Fruit fly (Drosophila melanogaster) whole organism, embryonic: ENCODE data around the gene PpV.
"Not testable (repeated sequence)": the region's sequence is repeated elsewhere in the genome, so short reads cannot be mapped to it uniquely, and the experiment has no call there.

Experiments used
- Abd-B ChIP-seq: fragments of 200-800 bp; sonication (Bioruptor generic); optimal IDR thresholded peaks from 2 replicates; lab custom pipeline; 2018; ENCODE audit warnings: missing biosample characterization, mild to moderate bottlenecking, missing genetic modification characterization, moderate library complexity
- Awh ChIP-seq: fragments of 200-800 bp; sonication (Bioruptor generic); IDR thresholded peaks from 2 replicates; pipeline ENCODE4, ENCODE4 v1.3.6; 2022; ENCODE audit warnings: missing biosample characterization, missing genetic modification characterization
- B-H1 ChIP-seq: fragments of 200-800 bp; sonication (Bioruptor generic); IDR thresholded peaks from 3 replicates; pipeline ENCODE4 v1.3.6; 2022; ENCODE audit warnings: missing biosample characterization, missing genetic modification characterization
- Blimp-1 ChIP-seq: fragments of 200-800 bp; sonication (Bioruptor generic); optimal IDR thresholded peaks from 3 replicates; lab custom pipeline; 2018; ENCODE audit warnings: missing biosample characterization, missing genetic modification characterization, mild to moderate bottlenecking, moderate library complexity, missing genetic modification reagents
- CG10147 ChIP-seq: fragments of 200-800 bp; sonication (Bioruptor generic); optimal IDR thresholded peaks from 2 replicates; lab custom pipeline; 2019; ENCODE audit warnings: missing biosample characterization, mild to moderate bottlenecking, missing genetic modification characterization, moderate library complexity
- CG10267 ChIP-seq: fragments of 200-800 bp; sonication (Bioruptor generic); optimal IDR thresholded peaks from 2 replicates; lab custom pipeline; 2018; ENCODE audit warnings: missing biosample characterization, mild to moderate bottlenecking, missing genetic modification characterization, moderate library complexity
- CG11247 ChIP-seq: fragments of 200-800 bp; sonication (Bioruptor generic); IDR thresholded peaks from 2 replicates; pipeline ENCODE4 v1.3.6; 2022; ENCODE audit warnings: missing biosample characterization, missing genetic modification characterization
- CG11456 ChIP-seq: fragments of 200-800 bp; sonication (Bioruptor generic); IDR thresholded peaks from 3 replicates; pipeline ENCODE4 v1.3.6; 2022; ENCODE audit warnings: missing biosample characterization, missing genetic modification characterization
- CG14860 ChIP-seq: fragments of 200-800 bp; sonication (Bioruptor generic); IDR thresholded peaks from 3 replicates; pipeline ENCODE4 v1.3.6; 2022; ENCODE audit warnings: missing biosample characterization, missing genetic modification characterization; ENCODE audit not compliant: partially characterized antibody
- CG16813 ChIP-seq: fragments of 200-800 bp; sonication (Bioruptor generic); IDR thresholded peaks from 3 replicates; pipeline ENCODE4 v1.3.6; 2022; ENCODE audit warnings: missing biosample characterization, missing genetic modification characterization; ENCODE audit not compliant: partially characterized antibody
- CG17359 ChIP-seq: fragments of 200-800 bp; sonication (Bioruptor generic); optimal IDR thresholded peaks from 3 replicates; lab custom pipeline; 2018; ENCODE audit warnings: missing biosample characterization, mild to moderate bottlenecking, missing genetic modification characterization, moderate library complexity
- CG18011 ChIP-seq: fragments of 200-800 bp; sonication (Bioruptor generic); optimal IDR thresholded peaks from 2 replicates; lab custom pipeline; 2017; ENCODE audit warnings: missing biosample characterization, missing genetic modification characterization, mild to moderate bottlenecking, moderate library complexity, missing genotype
- CG31365 ChIP-seq: fragments of 200-800 bp; sonication (Bioruptor generic); optimal IDR thresholded peaks from 2 replicates; lab custom pipeline; 2018; ENCODE audit warnings: missing biosample characterization, mild to moderate bottlenecking, missing genetic modification characterization
- CG33213 ChIP-seq: fragments of 200-800 bp; sonication (Bioruptor generic); optimal IDR thresholded peaks from 3 replicates; lab custom pipeline; 2016; ENCODE audit warnings: missing biosample characterization, missing genetic modification characterization
- CG3847 ChIP-seq: fragments of 200-800 bp; sonication (Bioruptor generic); IDR thresholded peaks from 2 replicates; pipeline ENCODE4 v1.3.6; 2022; ENCODE audit warnings: missing biosample characterization, missing genetic modification characterization
- CG4282 ChIP-seq: fragments of 200-800 bp; sonication (Bioruptor generic); optimal IDR thresholded peaks from 2 replicates; lab custom pipeline; 2016; ENCODE audit warnings: missing biosample characterization, missing genetic modification characterization
- CG4707 ChIP-seq: fragments of 200-800 bp; sonication (Bioruptor generic); optimal IDR thresholded peaks from 2 replicates; lab custom pipeline; 2018; ENCODE audit warnings: missing biosample characterization, mild to moderate bottlenecking, missing genetic modification characterization, moderate library complexity
- CG6272 ChIP-seq: fragments of 200-800 bp; sonication (Bioruptor generic); IDR thresholded peaks from 2 replicates; pipeline ENCODE4 v1.3.6; 2022; ENCODE audit warnings: missing biosample characterization, missing genetic modification characterization
- CG7556 ChIP-seq: fragments of 200-800 bp; sonication (Bioruptor generic); optimal IDR thresholded peaks from 2 replicates; lab custom pipeline; 2017; ENCODE audit warnings: missing biosample characterization, mild to moderate bottlenecking, missing genetic modification characterization
- CG8290 ChIP-seq, 3 experiments: fragments of 200-800 bp; sonication (Bioruptor generic); optimal IDR thresholded peaks; 2 replicates each; lab custom pipeline; 2016 to 2019; ENCODE audit warnings: missing biosample characterization in 3 of 3, missing genetic modification characterization in 3 of 3, mild to moderate bottlenecking in 2 of 3, moderate library complexity in 1 of 3
- CG9797 ChIP-seq: fragments of 200-800 bp; sonication (Bioruptor generic); optimal IDR thresholded peaks from 3 replicates; lab custom pipeline; 2018; ENCODE audit warnings: missing biosample characterization, mild to moderate bottlenecking, missing genetic modification characterization
- CHES-1-like ChIP-seq: fragments of 200-800 bp; sonication (Bioruptor generic); optimal IDR thresholded peaks from 2 replicates; lab custom pipeline; 2016; ENCODE audit warnings: missing biosample characterization, missing genetic modification characterization
- Camta ChIP-seq: fragments of 200-800 bp; sonication (Bioruptor generic); optimal IDR thresholded peaks from 2 replicates; lab custom pipeline; 2016; ENCODE audit warnings: missing biosample characterization, missing genetic modification characterization
- Dbx ChIP-seq: fragments of 200-800 bp; sonication (Bioruptor generic); IDR thresholded peaks from 3 replicates; pipeline ENCODE4 v1.3.6; 2022; ENCODE audit warnings: missing biosample characterization, missing genetic modification characterization
- GATAe ChIP-seq: fragments of 200-800 bp; sonication (Bioruptor generic); conservative IDR thresholded peaks from 2 replicates; pipeline ENCODE4 v1.3.6; 2022; ENCODE audit warnings: missing biosample characterization, missing genetic modification characterization
- HHEX ChIP-seq: fragments of 200-800 bp; sonication (Bioruptor generic); optimal IDR thresholded peaks from 3 replicates; lab custom pipeline; 2017; ENCODE audit warnings: missing biosample characterization, mild to moderate bottlenecking, missing genetic modification characterization, missing genetic modification reagents
- Lim3 ChIP-seq: fragments of 200-800 bp; sonication (Bioruptor generic); IDR thresholded peaks from 2 replicates; pipeline ENCODE4 v1.3.6; 2022; ENCODE audit warnings: missing biosample characterization, missing genetic modification characterization
- Pdp1 ChIP-seq, 2 experiments: fragments of 200-800 bp; sonication (Bioruptor generic); optimal IDR thresholded peaks; 3 replicates each; lab custom pipeline; 2016; ENCODE audit warnings: missing biosample characterization in 2 of 2, missing genetic modification characterization in 2 of 2, mild to moderate bottlenecking in 1 of 2, moderate library complexity in 1 of 2
- Spps ChIP-seq: fragments of 200-800 bp; sonication (Bioruptor generic); optimal IDR thresholded peaks from 2 replicates; lab custom pipeline; 2018; ENCODE audit warnings: missing biosample characterization, mild to moderate bottlenecking, missing genetic modification characterization
- Taf1 ChIP-seq: fragments of 200-800 bp; sonication (Bioruptor generic); IDR thresholded peaks from 2 replicates; pipeline ENCODE4 v1.3.6; 2022; ENCODE audit warnings: missing biosample characterization, missing genetic modification characterization
- amos ChIP-seq: fragments of 200-800 bp; sonication (Bioruptor generic); IDR thresholded peaks from 2 replicates; pipeline ENCODE4 v1.3.6; 2022; ENCODE audit warnings: missing biosample characterization, missing genetic modification characterization; ENCODE audit not compliant: partially characterized antibody
- cwo ChIP-seq: fragments of 200-800 bp; sonication (Bioruptor generic); optimal IDR thresholded peaks from 3 replicates; lab custom pipeline; 2017; ENCODE audit warnings: missing biosample characterization, missing genetic modification characterization, mild to moderate bottlenecking, moderate library complexity, missing genetic modification reagents
- disco-r ChIP-seq: fragments of 200-800 bp; sonication (Bioruptor generic); optimal IDR thresholded peaks from 2 replicates; lab custom pipeline; 2016; ENCODE audit warnings: missing biosample characterization, missing genetic modification characterization
- dpn ChIP-seq, 2 experiments: fragments of 200-800 bp; sonication (Bioruptor generic); optimal IDR thresholded peaks; 3 replicates each; lab custom pipeline; 2016; ENCODE audit warnings: missing biosample characterization in 2 of 2, missing genetic modification characterization in 2 of 2
- lab ChIP-seq: fragments of 200-800 bp; sonication (Bioruptor generic); optimal IDR thresholded peaks from 3 replicates; lab custom pipeline; 2017; ENCODE audit warnings: missing biosample characterization, missing genetic modification characterization, mild to moderate bottlenecking, moderate library complexity, missing genetic modification reagents
- mam ChIP-seq: fragments of 200-800 bp; sonication (Bioruptor generic); optimal IDR thresholded peaks from 3 replicates; lab custom pipeline; 2016; ENCODE audit warnings: missing biosample characterization, missing genetic modification characterization
- odd ChIP-seq: fragments of 200-800 bp; sonication (Bioruptor generic); optimal IDR thresholded peaks from 2 replicates; lab custom pipeline; 2017; ENCODE audit warnings: missing biosample characterization, mild to moderate bottlenecking, missing genetic modification characterization
- org-1 ChIP-seq: fragments of 200-800 bp; sonication (Bioruptor generic); optimal IDR thresholded peaks from 2 replicates; lab custom pipeline; 2017; ENCODE audit warnings: missing biosample characterization, missing genetic modification characterization
- row ChIP-seq: fragments of 200-800 bp; sonication (Bioruptor generic); IDR thresholded peaks from 3 replicates; pipeline ENCODE4 v1.3.6; 2022; ENCODE audit warnings: missing biosample characterization, missing genetic modification characterization
- sd ChIP-seq: fragments of 200-800 bp; sonication (Bioruptor generic); optimal IDR thresholded peaks from 3 replicates; lab custom pipeline; 2018; ENCODE audit warnings: missing biosample characterization, mild to moderate bottlenecking, missing genetic modification characterization, moderate library complexity
- sens ChIP-seq: fragments of 200-800 bp; sonication (Bioruptor generic); peaks from one replicate; lab custom pipeline; 2016; ENCODE audit warnings: missing biosample characterization, missing genetic modification characterization
- stwl ChIP-seq: fragments of 200-800 bp; sonication (Bioruptor generic); optimal IDR thresholded peaks from 3 replicates; lab custom pipeline; 2018; ENCODE audit warnings: missing biosample characterization, mild to moderate bottlenecking, missing genetic modification characterization, moderate library complexity

The PpV gene

DNA sequence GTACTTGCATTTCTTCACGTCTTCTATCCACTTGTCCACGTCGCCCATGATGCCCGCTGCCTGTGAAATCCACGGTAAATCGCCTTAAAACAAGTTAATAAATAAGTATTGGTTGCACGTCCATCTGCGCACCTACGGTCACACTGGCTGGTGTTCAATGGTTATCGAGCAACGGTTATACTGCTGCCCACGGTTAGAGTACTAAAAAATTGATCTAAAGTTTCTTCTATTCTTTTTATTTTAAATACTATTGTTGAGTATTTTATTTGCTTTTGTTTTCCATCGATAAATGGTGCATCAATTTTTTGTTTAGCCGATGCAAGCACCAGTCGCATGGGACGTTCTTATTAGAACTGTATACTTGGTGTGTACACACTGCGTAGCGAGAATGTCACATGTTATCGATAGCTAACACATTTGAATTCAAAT is at the start of gene PpV (continued):
- TF ChIP-seq Abd-B (GFP tag; lab: Kevin White, UChicago) (peak; percentile 81), sd (peak; percentile 73), CG9797 (GFP tag; lab: Kevin White, UChicago) (peak; percentile 89), sens (GFP tag; lab: Kevin White, UChicago) (peak; percentile 37), stwl (tag; lab: Kevin White, UChicago) (peak; percentile 90), amos (GFP tag; lab: Robert Waterston, UW) (peak; percentile 50; the same call in 1 of the 2 replicates), CG6272 (no peak), lab (GFP tag; lab: Kevin White, UChicago) (no peak), disco-r (GFP tag; lab: Kevin White, UChicago) (no peak)

DNA sequence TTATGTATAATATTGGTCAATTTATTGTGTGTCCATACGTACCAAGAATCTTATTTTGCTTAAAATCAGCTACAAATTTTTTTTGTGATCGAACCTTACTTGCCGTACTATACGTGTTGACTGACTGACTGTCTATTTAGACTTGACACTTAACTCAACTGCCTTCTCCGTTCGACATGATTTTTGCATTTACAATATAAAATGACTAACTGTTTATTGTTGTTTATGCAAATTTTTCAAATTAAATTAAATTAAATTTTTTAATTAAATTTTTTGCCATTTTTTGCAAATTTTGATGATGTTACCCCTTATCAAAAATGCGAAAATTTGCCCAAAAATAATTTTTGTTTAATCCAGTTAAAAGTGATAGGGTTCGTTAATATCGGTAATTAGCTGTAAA is 46.6 kb upstream of the PpV start, which contains the start of gene CG33668:
Gene CG33668, minus strand, starts transcription at position 101 of the 400 bp plus-strand sequence.
- TF ChIP-seq Taf1; Dbx (GFP tag; lab: Robert Waterston, UW); HHEX (GFP tag; lab: Kevin White, UChicago): not testable (repeated sequence)

DNA sequence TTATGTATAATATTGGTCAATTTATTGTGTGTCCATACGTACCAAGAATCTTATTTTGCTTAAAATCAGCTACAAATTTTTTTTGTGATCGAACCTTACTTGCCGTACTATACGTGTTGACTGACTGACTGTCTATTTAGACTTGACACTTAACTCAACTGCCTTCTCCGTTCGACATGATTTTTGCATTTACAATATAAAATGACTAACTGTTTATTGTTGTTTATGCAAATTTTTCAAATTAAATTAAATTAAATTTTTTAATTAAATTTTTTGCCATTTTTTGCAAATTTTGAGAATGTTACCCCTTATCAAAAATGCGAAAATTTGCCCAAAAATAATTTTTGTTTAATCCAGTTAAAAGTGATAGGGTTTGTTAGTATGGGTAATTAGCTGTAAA is 27.3 kb upstream of the PpV start, which contains the start of gene CG33669:
Gene CG33669, minus strand, starts transcription at position 101 of the 400 bp plus-strand sequence.
- not testable (repeated sequence) for TF ChIP-seq B-H1 (GFP tag; lab: Robert Waterston, UW); CG18011 (GFP tag; lab: Kevin White, UChicago); Spps (tag; lab: Kevin White, UChicago)

DNA sequence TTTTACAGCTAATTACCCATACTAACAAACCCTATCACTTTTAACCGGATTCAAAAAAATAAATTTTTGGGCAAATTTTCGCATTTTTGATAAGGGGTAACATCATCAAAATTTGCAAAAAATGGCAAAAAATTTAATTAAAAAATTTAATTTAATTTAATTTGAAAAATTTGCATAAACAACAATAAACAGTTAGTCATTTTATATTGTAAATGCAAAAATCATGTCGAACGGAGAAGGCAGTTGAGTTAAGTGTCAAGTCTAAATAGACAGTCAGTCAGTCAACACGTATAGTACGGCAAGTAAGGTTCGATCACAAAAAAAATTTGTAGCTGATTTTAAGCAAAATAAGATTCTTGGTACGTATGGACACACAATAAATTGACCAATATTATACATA is 11.2 kb upstream of the PpV start, which contains the start of gene CG33664:
Gene CG33664, plus strand, starts transcription at position 301 of the 400 bp plus-strand sequence.
- not testable (repeated sequence) for TF ChIP-seq row (GFP tag; lab: Robert Waterston, UW); CG31365 (tag; lab: Kevin White, UChicago); CG4707 (GFP tag; lab: Kevin White, UChicago)

DNA sequence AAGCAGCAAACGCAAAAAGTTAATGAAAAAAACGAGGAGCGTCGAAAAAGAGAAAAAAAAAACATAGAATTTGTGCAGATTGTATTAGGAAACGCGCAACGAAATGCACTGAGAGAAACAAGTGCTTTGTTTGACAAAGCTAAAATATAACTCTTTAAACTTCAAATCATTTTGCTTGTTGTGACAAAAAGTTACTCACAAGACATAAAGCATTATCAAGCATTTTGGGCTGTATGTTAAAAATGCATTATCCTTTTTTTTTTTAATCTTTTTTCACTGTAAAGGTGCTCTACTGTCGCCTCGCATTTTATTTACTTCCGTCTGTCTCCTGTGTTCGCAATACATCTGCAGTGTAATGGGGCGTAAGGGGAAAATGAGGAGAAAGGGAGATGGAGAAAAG is 4.0 kb upstream of the PpV start:
- TF ChIP-seq org-1 (GFP tag; lab: Kevin White, UChicago) (no peak), Blimp-1 (GFP tag; lab: Kevin White, UChicago) (peak; percentile 11), CG10147 (GFP tag; lab: Kevin White, UChicago) (no peak), GATAe (no peak), mam (peak; percentile 27), CG8290 (GFP tag; optimal IDR thresholded peaks at IDR 0.05; lab: Kevin White, UChicago) (no peak), CG8290 (tag; optimal IDR thresholded peaks at IDR 0.05; lab: Kevin White, UChicago) (no peak), dpn (GFP tag; optimal IDR thresholded peaks at IDR 0.05; lab: Kevin White, UChicago) (peak; percentile 14 to 16), CG4282 (GFP tag; lab: Kevin White, UChicago) (no peak), CG11456 (GFP tag; lab: Robert Waterston, UW) (no peak), Lim3 (GFP tag; lab: Robert Waterston, UW) (no peak), CG33213 (GFP tag; lab: Kevin White, UChicago) (no peak), CG7556 (GFP tag; lab: Kevin White, UChicago) (peak; percentile 7), CG14860 (GFP tag; lab: Robert Waterston, UW) (no peak), CG3847 (GFP tag; lab: Robert Waterston, UW) (no peak), CG10267 (tag; lab: Kevin White, UChicago) (no peak), Pdp1 (GFP tag; optimal IDR thresholded peaks at IDR 0.05; lab: Kevin White, UChicago) (peak in 1 of 2 experiments; percentile 19), odd (GFP tag; lab: Kevin White, UChicago) (no peak), Camta (no peak), CG17359 (tag; lab: Kevin White, UChicago) (peak; percentile 27), Awh (no peak), amos (GFP tag; lab: Robert Waterston, UW) (no peak), CG11247 (no peak), CHES-1-like (GFP tag; lab: Kevin White, UChicago) (no peak), CG16813 (GFP tag; lab: Robert Waterston, UW) (no peak), cwo (GFP tag; lab: Kevin White, UChicago) (no peak)
